Worm (Caenorhabditis elegans) whole organism, early embryonic: Measurements from ENCODE around the gene clec-168.

Source experiments
- B0310.2 ChIP-seq: sonication (generic microtip); optimal IDR thresholded peaks from 2 replicates; lab custom pipeline; 2016; ENCODE audit warnings: mild to moderate bottlenecking, missing genetic modification characterization, missing compliant biosample characterization
- F13C5.2 ChIP-seq: sonication (generic microtip); optimal IDR thresholded peaks from 2 replicates; lab custom pipeline; 2017; ENCODE audit warnings: mild to moderate bottlenecking, missing genetic modification characterization, inconsistent platforms, missing compliant biosample characterization
- aly-1 ChIP-seq: sonication (generic microtip); optimal IDR thresholded peaks from 2 replicates; lab custom pipeline; 2016; ENCODE audit warnings: missing genetic modification characterization, missing compliant biosample characterization
- ama-1 ChIP-seq: fragments of 150-350 bp; optimal IDR thresholded peaks from 2 replicates; lab custom pipeline; 2014
- ceh-13 ChIP-seq: fragments of 200-800 bp; sonication (Bioruptor generic); optimal IDR thresholded peaks from 2 replicates; lab custom pipeline; 2018; ENCODE audit warnings: mild to moderate bottlenecking, missing genetic modification characterization, missing compliant biosample characterization
- ceh-36 ChIP-seq: sonication (generic microtip); optimal IDR thresholded peaks from 2 replicates; lab custom pipeline; 2016; ENCODE audit warnings: missing genetic modification characterization, inconsistent platforms, missing compliant biosample characterization
- ets-7 ChIP-seq: sonication (generic microtip); optimal IDR thresholded peaks from 2 replicates; lab custom pipeline; 2016; ENCODE audit warnings: missing genotype, missing genetic modification characterization, missing compliant biosample characterization
- flt-1 ChIP-seq: fragments of 200-800 bp; sonication (Bioruptor generic); IDR thresholded peaks from 2 replicates; pipeline ENCODE4 v1.3.6; 2022; ENCODE audit warnings: missing genetic modification characterization, missing compliant biosample characterization
- hmbx-1 ChIP-seq: sonication (generic microtip); optimal IDR thresholded peaks from 2 replicates; lab custom pipeline; 2016; ENCODE audit warnings: mild to moderate bottlenecking, missing genetic modification characterization, missing compliant biosample characterization
- hmg-4 ChIP-seq: fragments of 200-800 bp; sonication (Bioruptor generic); optimal IDR thresholded peaks from 2 replicates; lab custom pipeline; 2018; ENCODE audit warnings: mild to moderate bottlenecking, missing genetic modification characterization, missing compliant biosample characterization
- hnd-1 ChIP-seq: sonication (generic microtip); optimal IDR thresholded peaks from 2 replicates; lab custom pipeline; 2016; ENCODE audit warnings: missing genetic modification characterization, missing compliant biosample characterization
- pes-1 ChIP-seq: fragments of 200-800 bp; sonication (Bioruptor generic); IDR thresholded peaks from 2 replicates; pipeline ENCODE4 v1.3.6; 2022; ENCODE audit warnings: missing genetic modification reagents, missing genetic modification characterization, missing compliant biosample characterization
- scrt-1 ChIP-seq: fragments of 200-800 bp; sonication (Bioruptor generic); IDR thresholded peaks from 2 replicates; pipeline ENCODE4 v1.3.6; 2022; ENCODE audit warnings: missing genetic modification characterization, missing compliant biosample characterization
- sea-1 ChIP-seq: fragments of 200-800 bp; sonication (Bioruptor generic); conservative IDR thresholded peaks from 2 replicates; pipeline ENCODE4 v1.3.6; 2022; ENCODE audit warnings: missing genetic modification characterization, missing compliant biosample characterization
- tbx-11 ChIP-seq: fragments of 200-800 bp; sonication (Bioruptor generic); IDR thresholded peaks from 2 replicates; pipeline ENCODE4 v1.3.6; 2022; ENCODE audit warnings: missing genetic modification characterization, missing compliant biosample characterization
- tbx-37 ChIP-seq: fragments of 200-800 bp; sonication (Bioruptor generic); conservative IDR thresholded peaks from 2 replicates; pipeline ENCODE4 v1.3.6; 2022; ENCODE audit warnings: missing genetic modification reagents, missing genetic modification characterization, missing compliant biosample characterization
- tra-4 ChIP-seq: sonication (generic microtip); optimal IDR thresholded peaks from 2 replicates; lab custom pipeline; 2017; ENCODE audit warnings: missing genetic modification characterization, missing compliant biosample characterization

clec-168 gene

ce11 chrIV:1289327-1289726, 32.6 kb downstream of the clec-168 start, which contains the start of gene plst-1:
plst-1 (plus strand) TSS chrIV:1289627.
- TF ChIP-seq flt-1 (no peak), F13C5.2 (tag; lab: Kevin White, UChicago) (no peak), ceh-36 (no peak), hnd-1 (no peak), scrt-1 (GFP tag; lab: Robert Waterston, UW) (no peak), hmg-4 (GFP tag; lab: Kevin White, UChicago) (no peak), aly-1 (tag; lab: Kevin White, UChicago) (no peak), ceh-13 (no peak), pes-1 (GFP tag; lab: Robert Waterston, UW) (no peak), tra-4 (no peak), tbx-37 (GFP tag; lab: Robert Waterston, UW) (no peak), B0310.2 (no peak), tbx-11 (GFP tag; lab: Robert Waterston, UW) (no peak), ets-7 (tag; lab: Kevin White, UChicago) (no peak), hmbx-1 (tag; lab: Kevin White, UChicago) (no peak), sea-1 (no peak), ama-1 (lab: Kevin White, UChicago) (no peak)

ce11 chrIV:1298984-1299383, 42.2 kb downstream of the clec-168 start:
- no peak for TF ChIP-seq tbx-11 (GFP tag; lab: Robert Waterston, UW)
- no peak for TF ChIP-seq pes-1 (GFP tag; lab: Robert Waterston, UW)
- no peak for TF ChIP-seq sea-1
- no peak for TF ChIP-seq F13C5.2 (tag; lab: Kevin White, UChicago)
- TF ChIP-seq hmg-4 (GFP tag; lab: Kevin White, UChicago), result no peak
- no peak for TF ChIP-seq tra-4
- no peak for TF ChIP-seq hmbx-1 (tag; lab: Kevin White, UChicago)
- TF ChIP-seq flt-1, result no peak
- TF ChIP-seq tbx-37 (GFP tag; lab: Robert Waterston, UW), result no peak
